Worm (Caenorhabditis elegans): ENCODE results near the gene Y43F8B.22.

Gene Y43F8B.22

DNA sequence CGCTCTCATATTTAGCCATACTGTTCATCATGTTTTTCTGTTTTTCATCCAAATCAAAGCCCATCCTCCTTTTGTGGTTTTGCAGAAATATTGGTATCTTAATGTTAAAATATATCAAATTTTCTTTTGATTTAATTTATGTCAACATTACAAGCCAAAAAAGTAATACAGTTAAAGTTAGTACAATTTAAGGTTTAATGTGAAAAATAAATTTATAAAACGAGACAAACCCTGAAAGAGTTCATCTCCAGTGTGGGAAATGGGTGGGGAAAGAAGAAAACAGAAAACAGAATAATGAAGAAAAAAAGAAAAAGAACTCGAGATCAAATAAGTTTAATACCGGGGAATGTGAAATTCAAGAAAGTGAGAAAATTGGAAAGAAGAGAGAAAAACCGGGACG, 33.8 kb upstream of the Y43F8B.22 start, which contains the start of gene M04C3.2:
M04C3.2 (minus strand) TSS at position 101 of the 400 bp plus-strand sequence.
- TF ChIP-seq mab-5 (tag; optimal IDR thresholded peaks at IDR 0.05) (no peak), ceh-82 (tag; optimal IDR thresholded peaks at IDR 0.05) (no peak), sem-4 (tag; optimal IDR thresholded peaks at IDR 0.05) (no peak), ztf-11 (tag; optimal IDR thresholded peaks at IDR 0.05) (no peak), ztf-1 (GFP tag; conservative IDR thresholded peaks at IDR 0.05) (no peak), blmp-1 (tag; optimal IDR thresholded peaks at IDR 0.05; ENCODE audit: insufficient read depth) (no peak), nhr-12 (tag; optimal IDR thresholded peaks at IDR 0.05) (no peak), skn-1 (tag; optimal IDR thresholded peaks at IDR 0.05) (no peak), crh-2 (tag; optimal IDR thresholded peaks at IDR 0.05) (no peak), nhr-21 (tag; optimal IDR thresholded peaks at IDR 0.05) (no peak), nhr-237 (tag; optimal IDR thresholded peaks at IDR 0.05) (no peak), nhr-11 (tag; optimal IDR thresholded peaks at IDR 0.05) (no peak), F13H6.1 (tag; optimal IDR thresholded peaks at IDR 0.05) (no peak)

DNA sequence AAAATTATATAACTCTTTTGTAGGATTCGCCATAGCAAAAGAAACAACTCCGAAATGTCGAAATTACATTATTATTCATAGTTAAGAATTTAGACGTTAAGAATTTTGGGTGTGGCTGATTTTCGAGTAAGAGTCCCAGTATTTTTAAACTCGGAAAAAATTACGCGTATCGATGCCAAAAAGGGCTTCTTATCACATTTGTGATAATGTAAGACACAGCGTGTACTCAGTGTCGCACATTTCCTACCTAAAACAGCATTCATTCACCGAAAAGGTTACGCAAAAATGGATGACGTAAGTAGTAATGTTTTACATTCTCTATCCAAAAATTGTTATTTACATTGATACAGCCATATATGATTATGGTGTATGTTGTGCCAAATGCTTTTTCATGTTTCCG, 33.1 kb upstream of the Y43F8B.22 start, which contains the start of gene M04C3.5:
M04C3.5 (plus strand) TSS at position 190 of the 400 bp plus-strand sequence.
- TF ChIP-seq fos-1 (tag; optimal IDR thresholded peaks at IDR 0.05), result peak; percentile 33
- TF ChIP-seq nhr-77 (tag; optimal IDR thresholded peaks at IDR 0.05), result no peak

DNA sequence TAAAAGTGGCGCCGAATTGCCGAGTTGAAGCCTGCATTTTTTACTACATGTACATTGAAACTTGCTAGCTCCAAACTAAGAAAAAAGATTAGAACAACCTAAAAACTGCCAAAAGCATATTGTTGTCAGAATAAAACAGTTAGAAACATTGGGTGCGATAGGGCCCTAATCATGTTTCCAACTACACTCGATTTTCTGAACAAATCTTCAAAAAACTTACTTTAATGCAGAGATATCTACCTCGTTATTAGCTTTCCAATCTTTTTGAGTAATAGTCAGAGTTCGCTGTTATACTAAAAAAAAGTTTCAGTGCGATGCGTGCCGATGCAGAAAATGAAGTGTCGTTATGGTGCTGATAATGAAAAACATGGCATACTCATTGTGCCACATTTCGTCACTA, 27.0 kb upstream of the Y43F8B.22 start, which contains the start of the genes Y43F8B.13 and Y43F8B.14:
Y43F8B.13 (plus strand) TSS at position 301 of the 400 bp plus-strand sequence.
Y43F8B.14 (minus strand) TSS at position 322 of the 400 bp plus-strand sequence.
- TF ChIP-seq C34F6.9 (tag; optimal IDR thresholded peaks at IDR 0.05) (no peak), nhr-77 (tag; optimal IDR thresholded peaks at IDR 0.05) (no peak), unc-55 (GFP tag; optimal IDR thresholded peaks at IDR 0.05) (no peak), nhr-12 (tag; optimal IDR thresholded peaks at IDR 0.05) (no peak), ama-1 (optimal IDR thresholded peaks at IDR 0.05) (no peak), dmd-4 (tag; optimal IDR thresholded peaks at IDR 0.05) (no peak), egl-27 (tag; optimal IDR thresholded peaks at IDR 0.05) (no peak), R02D3.7 (tag; optimal IDR thresholded peaks at IDR 0.05) (no peak), nhr-237 (tag; optimal IDR thresholded peaks at IDR 0.05) (no peak), nhr-11 (tag; optimal IDR thresholded peaks at IDR 0.05) (no peak), nhr-10 (tag; optimal IDR thresholded peaks at IDR 0.05) (no peak)

DNA sequence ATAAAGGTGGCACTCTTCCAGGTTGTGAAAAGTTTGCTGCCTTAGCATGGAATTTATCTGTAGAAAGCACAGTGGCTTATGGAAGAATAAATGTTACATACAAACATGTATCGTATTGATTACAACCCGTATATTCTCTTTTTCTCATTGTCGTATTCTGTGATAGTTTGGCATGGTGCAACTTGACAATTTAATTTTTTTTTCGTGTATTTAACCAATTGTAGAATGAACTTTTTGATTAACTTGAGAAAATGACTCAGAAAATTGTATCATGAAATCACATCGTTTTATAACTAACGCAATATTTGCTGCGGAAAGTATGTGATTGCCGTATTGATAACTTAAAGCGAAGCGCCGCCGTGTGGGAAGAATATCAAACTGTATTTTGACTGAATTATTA, 25.5 kb upstream of the Y43F8B.22 start, which contains the start of gene Y43F8B.24:
Y43F8B.24 (plus strand) TSS at position 301 of the 400 bp plus-strand sequence.
- TF ChIP-seq sma-9 (GFP tag; optimal IDR thresholded peaks at IDR 0.05) (no peak), sma-9 (tag; optimal IDR thresholded peaks at IDR 0.05) (no peak), sem-4 (tag; optimal IDR thresholded peaks at IDR 0.05) (no peak), ztf-1 (GFP tag; conservative IDR thresholded peaks at IDR 0.05) (no peak), fos-1 (tag; optimal IDR thresholded peaks at IDR 0.05) (peak; percentile 21)

DNA sequence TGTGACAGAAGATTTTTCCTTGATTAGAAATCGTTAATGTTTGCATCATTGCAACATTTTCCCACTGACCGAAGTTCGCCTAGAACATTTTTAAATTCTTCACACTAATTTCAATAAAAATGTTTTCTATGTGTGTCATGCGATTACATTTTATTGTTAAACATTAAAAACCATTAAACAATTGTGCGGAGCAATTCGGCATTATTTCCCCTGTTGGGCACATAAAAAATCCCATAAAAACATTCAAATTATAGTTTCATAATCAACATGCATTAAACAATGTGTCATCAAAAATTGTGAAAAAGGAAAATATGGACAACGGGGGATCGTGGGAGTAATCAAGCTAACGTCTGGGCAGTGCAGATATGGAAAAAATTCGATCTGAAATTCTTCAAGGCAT, 23.1 kb upstream of the Y43F8B.22 start:
- TF ChIP-seq fos-1 (tag; optimal IDR thresholded peaks at IDR 0.05), result peak; percentile 18

DNA sequence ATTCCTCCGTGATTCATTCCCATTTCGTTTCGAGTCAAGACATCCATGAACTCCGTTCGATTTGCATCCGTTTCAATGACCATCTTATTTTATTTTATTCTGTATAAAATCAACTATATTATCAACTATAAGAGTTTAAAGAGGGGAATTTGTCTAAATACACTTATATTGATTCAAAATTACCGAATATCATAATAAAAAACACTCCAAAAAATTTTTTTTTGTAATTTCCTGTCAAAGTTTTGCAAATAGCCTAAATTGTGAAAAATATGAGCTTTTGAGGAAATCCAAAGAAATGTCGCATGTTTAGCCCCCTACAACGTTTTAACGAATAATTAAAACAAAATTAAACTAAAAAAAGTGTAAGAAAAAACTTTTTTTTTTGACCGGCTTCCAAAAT, 20.6 kb upstream of the Y43F8B.22 start, which contains the start of gene Y43F8B.15:
Y43F8B.15 (minus strand) TSS at position 101 of the 400 bp plus-strand sequence.
- no peak for TF ChIP-seq ceh-16 (tag; optimal IDR thresholded peaks at IDR 0.05)
- TF ChIP-seq aly-2 (tag; optimal IDR thresholded peaks at IDR 0.05), result no peak
- no peak for TF ChIP-seq F13H6.1 (tag; optimal IDR thresholded peaks at IDR 0.05)
- TF ChIP-seq nhr-237 (tag; optimal IDR thresholded peaks at IDR 0.05), result no peak
- TF ChIP-seq lsy-2 (tag; optimal IDR thresholded peaks at IDR 0.05), result no peak
- no peak for TF ChIP-seq sma-9 (GFP tag; optimal IDR thresholded peaks at IDR 0.05)
- no peak for TF ChIP-seq sma-9 (tag; optimal IDR thresholded peaks at IDR 0.05)
- TF ChIP-seq ZK546.5 (tag; optimal IDR thresholded peaks at IDR 0.05), result no peak
- TF ChIP-seq ceh-82 (tag; optimal IDR thresholded peaks at IDR 0.05), result no peak
- TF ChIP-seq ztf-1 (GFP tag; conservative IDR thresholded peaks at IDR 0.05), result no peak
- no peak for TF ChIP-seq mbf-1 (tag; optimal IDR thresholded peaks at IDR 0.05)
- TF ChIP-seq elt-3 (tag; optimal IDR thresholded peaks at IDR 0.05), result no peak
- no peak for TF ChIP-seq crh-2 (tag; optimal IDR thresholded peaks at IDR 0.05)
- TF ChIP-seq nhr-6 (tag; optimal IDR thresholded peaks at IDR 0.05), result no peak
- no peak for TF ChIP-seq nhr-129 (tag; optimal IDR thresholded peaks at IDR 0.05)
- TF ChIP-seq sem-4 (tag; optimal IDR thresholded peaks at IDR 0.05), result no peak
- no peak for TF ChIP-seq lin-13 (GFP tag; optimal IDR thresholded peaks at IDR 0.05)
- no peak for TF ChIP-seq nhr-11 (tag; optimal IDR thresholded peaks at IDR 0.05)
- TF ChIP-seq zag-1 (tag; optimal IDR thresholded peaks at IDR 0.05), result no peak
- TF ChIP-seq elt-1 (tag; optimal IDR thresholded peaks at IDR 0.05), result no peak
- TF ChIP-seq skn-1 (tag; optimal IDR thresholded peaks at IDR 0.05), result no peak
